Worm (Caenorhabditis elegans) whole organism, L3 larva: ENCODE data around the gene sec-22.

Experiments used
- ama-1 ChIP-seq: fragments of 150-350 bp; optimal IDR thresholded peaks from 2 replicates; lab custom pipeline; 2018
- elt-2 ChIP-seq: sonication (generic microtip); optimal IDR thresholded peaks from 2 replicates; lab custom pipeline; 2016; ENCODE audit warnings: missing genetic modification reagents, mild to moderate bottlenecking, missing genetic modification characterization, missing compliant biosample characterization
- lin-15B ChIP-seq: fragments of 150-350 bp; optimal IDR thresholded peaks from 2 replicates; lab custom pipeline; 2014; ENCODE audit warnings: missing biosample characterization, missing genetic modification characterization
- lin-39 ChIP-seq: fragments of 150-350 bp; optimal IDR thresholded peaks from 2 replicates; lab custom pipeline; 2018; ENCODE audit warnings: missing biosample characterization, missing genetic modification reagents, missing genetic modification characterization
- nhr-11 ChIP-seq: fragments of 150-350 bp; optimal IDR thresholded peaks from 2 replicates; lab custom pipeline; 2014; ENCODE audit warnings: missing biosample characterization, missing genetic modification characterization
- nhr-12 ChIP-seq: fragments of 150-350 bp; optimal IDR thresholded peaks from 2 replicates; lab custom pipeline; 2014; ENCODE audit warnings: missing biosample characterization, missing genetic modification characterization
- nhr-76 ChIP-seq: fragments of 150-350 bp; sonication (generic microtip); optimal IDR thresholded peaks from 5 replicates; lab custom pipeline; 2014; ENCODE audit warnings: missing biosample characterization, missing genetic modification characterization
- skn-1 ChIP-seq: fragments of 150-350 bp; optimal IDR thresholded peaks from 2 replicates; lab custom pipeline; 2014; ENCODE audit warnings: missing biosample characterization, missing genetic modification characterization

DNA sequence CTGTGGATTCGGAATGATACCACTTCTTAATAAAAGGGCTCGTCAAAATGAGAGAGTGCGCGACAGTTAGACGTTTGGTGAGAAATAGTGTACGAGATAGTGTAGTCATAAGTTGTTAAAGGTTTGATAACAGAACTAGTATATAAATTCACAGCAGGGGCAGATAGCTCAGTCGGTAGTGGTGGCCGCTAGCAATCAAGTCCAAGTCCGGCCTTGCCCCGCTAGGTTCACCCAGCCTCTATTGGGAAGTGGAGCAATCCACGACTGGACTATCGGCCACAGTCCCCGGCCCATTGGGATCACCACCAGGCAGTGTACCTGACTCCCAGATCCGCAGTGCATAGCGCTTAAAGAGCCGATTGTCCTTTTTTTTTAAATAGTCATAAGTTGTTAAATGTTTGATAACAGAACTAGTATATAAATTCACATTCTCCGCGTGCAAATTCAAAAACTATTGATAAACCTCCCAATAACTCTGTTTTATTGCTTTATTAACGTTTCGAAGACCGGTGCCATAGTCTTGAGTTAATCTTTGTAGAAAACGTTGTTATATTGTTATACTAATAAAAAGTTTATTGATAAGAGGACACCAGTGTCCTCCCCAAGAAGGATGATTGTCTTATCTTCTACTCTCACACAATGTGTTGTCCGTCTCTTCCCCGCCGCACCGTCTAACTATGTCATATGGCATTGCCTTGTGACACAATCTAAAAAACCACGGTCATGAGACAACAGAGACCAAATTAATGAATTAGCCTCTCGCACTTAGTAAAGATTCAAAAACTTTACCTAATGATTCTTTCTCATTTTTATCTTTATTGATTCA is 24.5 kb upstream of the sec-22 start:
- TF ChIP-seq nhr-11 (tag; lab: Kevin White, UChicago), result no peak
- no peak for TF ChIP-seq skn-1
- TF ChIP-seq nhr-76 (tag; lab: Kevin White, UChicago), result no peak
- TF ChIP-seq elt-2, result peak; percentile 95
- no peak for TF ChIP-seq lin-15B (tag; lab: Kevin White, UChicago)
- no peak for TF ChIP-seq nhr-12 (tag; lab: Kevin White, UChicago)
- TF ChIP-seq ama-1 (lab: Kevin White, UChicago), result peak; percentile 64
- no peak for TF ChIP-seq lin-39
